Fruit fly (Drosophila melanogaster): ENCODE measurements around the gene PhKgamma.

- no peak for TF ChIP-seq CG3032 (tag; optimal IDR thresholded peaks at IDR 0.05)
- TF ChIP-seq Lpt (GFP tag; optimal IDR thresholded peaks at IDR 0.05), result no peak
- TF ChIP-seq salr (GFP tag; optimal IDR thresholded peaks at IDR 0.05), result no peak
- TF ChIP-seq Blimp-1 (GFP tag; optimal IDR thresholded peaks at IDR 0.05), result peak; percentile 52
These were observed 8.3 kb upstream of the PhKgamma start for dm6 chrX:11686675-11687074.

Data from whole organism, prepupa.